Fruit fly (Drosophila melanogaster) whole organism, embryonic: ENCODE measurements around the gene ATPsynD.

Experiments used
- BEAF-32 ChIP-seq: fragments of 200-800 bp; sonication (Bioruptor generic); optimal IDR thresholded peaks from 3 replicates; lab custom pipeline; 2017; ENCODE audit warnings: missing biosample characterization, missing genetic modification characterization, mild to moderate bottlenecking, moderate library complexity, missing genetic modification reagents
- CG10543 ChIP-seq: fragments of 200-800 bp; sonication (Bioruptor generic); optimal IDR thresholded peaks from 3 replicates; lab custom pipeline; 2017; ENCODE audit warnings: missing biosample characterization, mild to moderate bottlenecking, missing genetic modification characterization, moderate library complexity
- CG11504 ChIP-seq: fragments of 200-800 bp; sonication (Bioruptor generic); optimal IDR thresholded peaks from 3 replicates; lab custom pipeline; 2019; ENCODE audit warnings: missing biosample characterization, mild to moderate bottlenecking, missing genetic modification characterization, moderate library complexity
- CG1233 ChIP-seq: fragments of 200-800 bp; sonication (Bioruptor generic); optimal IDR thresholded peaks from 4 replicates; lab custom pipeline; 2018; ENCODE audit warnings: missing biosample characterization, mild to moderate bottlenecking, missing genetic modification characterization
- CG12391 ChIP-seq: fragments of 200-800 bp; sonication (Bioruptor generic); optimal IDR thresholded peaks from 3 replicates; lab custom pipeline; 2018; ENCODE audit warnings: missing biosample characterization, mild to moderate bottlenecking, missing genetic modification characterization, moderate library complexity
- CG12744 ChIP-seq: fragments of 200-800 bp; sonication (Bioruptor generic); optimal IDR thresholded peaks from 2 replicates; lab custom pipeline; 2016; ENCODE audit warnings: missing biosample characterization, missing genetic modification characterization
- CG12942 ChIP-seq: fragments of 200-800 bp; sonication (Bioruptor generic); optimal IDR thresholded peaks from 3 replicates; lab custom pipeline; 2016; ENCODE audit warnings: missing biosample characterization, missing genetic modification characterization
- CG15514 ChIP-seq: fragments of 200-800 bp; sonication (Bioruptor generic); optimal IDR thresholded peaks from 3 replicates; lab custom pipeline; 2017; ENCODE audit warnings: missing biosample characterization, missing genetic modification characterization, mild to moderate bottlenecking, moderate library complexity, missing genetic modification reagents
- CG16863 ChIP-seq: fragments of 200-800 bp; sonication (Bioruptor generic); optimal IDR thresholded peaks from 3 replicates; lab custom pipeline; 2016; ENCODE audit warnings: missing biosample characterization, missing genetic modification characterization
- CG17385 ChIP-seq: fragments of 200-800 bp; sonication (Bioruptor generic); optimal IDR thresholded peaks from 3 replicates; lab custom pipeline; 2018; ENCODE audit warnings: missing biosample characterization, mild to moderate bottlenecking, missing genetic modification characterization
- CG17829 ChIP-seq: fragments of 200-800 bp; optimal IDR thresholded peaks from 2 replicates; lab custom pipeline; 2019; ENCODE audit warnings: missing biosample characterization, mild to moderate bottlenecking, missing genetic modification characterization, moderate library complexity
- CG18619 ChIP-seq: fragments of 200-800 bp; sonication (Bioruptor generic); optimal IDR thresholded peaks from 3 replicates; lab custom pipeline; 2017; ENCODE audit warnings: missing biosample characterization, mild to moderate bottlenecking, missing genetic modification characterization
- CG2129 ChIP-seq: fragments of 200-800 bp; sonication (Bioruptor generic); IDR thresholded peaks from 2 replicates; pipeline ENCODE4 v1.3.6; 2022; ENCODE audit warnings: missing biosample characterization, missing genetic modification characterization; ENCODE audit not compliant: partially characterized antibody
- CG2678 ChIP-seq: fragments of 200-800 bp; sonication (Bioruptor generic); optimal IDR thresholded peaks from 3 replicates; lab custom pipeline; 2019; ENCODE audit warnings: missing biosample characterization, mild to moderate bottlenecking, missing genetic modification characterization, moderate library complexity
- CG31388 ChIP-seq: fragments of 200-800 bp; sonication (Bioruptor generic); optimal IDR thresholded peaks from 2 replicates; lab custom pipeline; 2016; ENCODE audit warnings: missing biosample characterization, missing genetic modification characterization
- CG32767 ChIP-seq: fragments of 200-800 bp; sonication (Bioruptor generic); IDR thresholded peaks from 2 replicates; pipeline ENCODE4 v1.3.6; 2022; ENCODE audit warnings: missing biosample characterization, missing genetic modification characterization
- CG34422 ChIP-seq: fragments of 200-800 bp; sonication (Bioruptor generic); IDR thresholded peaks from 3 replicates; pipeline ENCODE4 v1.3.6; 2022; ENCODE audit warnings: missing biosample characterization, missing genetic modification characterization
- CG5180 ChIP-seq: fragments of 200-800 bp; sonication (Bioruptor generic); optimal IDR thresholded peaks from 3 replicates; lab custom pipeline; 2017; ENCODE audit warnings: missing biosample characterization, missing genetic modification characterization, mild to moderate bottlenecking, moderate library complexity, missing genetic modification reagents
- CG6791 ChIP-seq: fragments of 200-800 bp; sonication (Bioruptor generic); IDR thresholded peaks from 3 replicates; pipeline ENCODE4 v1.3.6; 2022; ENCODE audit warnings: missing biosample characterization, missing genetic modification characterization; ENCODE audit not compliant: partially characterized antibody
- CG7372 ChIP-seq: fragments of 200-800 bp; sonication (Bioruptor generic); IDR thresholded peaks from 2 replicates; pipeline ENCODE4 v1.3.6; 2022; ENCODE audit warnings: missing biosample characterization, missing genetic modification characterization
- E2f2 ChIP-seq: fragments of 200-800 bp; sonication (Bioruptor generic); IDR thresholded peaks from 2 replicates; pipeline ENCODE4 v1.3.6; 2022; ENCODE audit warnings: missing biosample characterization, missing genetic modification characterization
- Eip74EF ChIP-seq, 2 experiments: fragments of 200-800 bp in 1 of 2; fragments of >200 bp in 1 of 2; sonication (Bioruptor generic) in 1 of 2; optimal IDR thresholded peaks; 2 replicates each; lab custom pipeline; 2017 to 2019; ENCODE audit warnings: missing biosample characterization in 2 of 2, missing genetic modification characterization in 2 of 2, mild to moderate bottlenecking in 1 of 2, moderate library complexity in 1 of 2
- Ets65A ChIP-seq: fragments of 200-800 bp; sonication (Bioruptor generic); peaks from one replicate; lab custom pipeline; 2016; ENCODE audit warnings: missing biosample characterization, missing genetic modification characterization
- Fer3 ChIP-seq: fragments of 200-800 bp; sonication (Bioruptor generic); optimal IDR thresholded peaks from 2 replicates; lab custom pipeline; 2018; ENCODE audit warnings: missing biosample characterization, mild to moderate bottlenecking, missing genetic modification characterization, moderate library complexity
- H2.0 ChIP-seq: fragments of 200-800 bp; sonication (Bioruptor generic); IDR thresholded peaks from 2 replicates; pipeline ENCODE4 v1.3.6; 2022; ENCODE audit warnings: missing biosample characterization, missing genetic modification characterization
- HmgD ChIP-seq: fragments of 200-800 bp; sonication (Bioruptor generic); optimal IDR thresholded peaks from 3 replicates; lab custom pipeline; 2016; ENCODE audit warnings: missing biosample characterization, missing genetic modification characterization
- Hsf ChIP-seq: fragments of 200-800 bp; sonication (Bioruptor generic); optimal IDR thresholded peaks from 3 replicates; lab custom pipeline; 2016; ENCODE audit warnings: missing biosample characterization, missing genetic modification characterization
- Max ChIP-seq: fragments of 200-800 bp; sonication (Bioruptor generic); optimal IDR thresholded peaks from 2 replicates; lab custom pipeline; 2016; ENCODE audit warnings: missing biosample characterization, mild to moderate bottlenecking, missing genetic modification characterization
- Nf-YA ChIP-seq: fragments of 200-800 bp; sonication (Bioruptor generic); IDR thresholded peaks from 2 replicates; pipeline ENCODE4 v1.3.6; 2022; ENCODE audit warnings: missing biosample characterization, missing genetic modification characterization
- Xbp1 ChIP-seq: fragments of 200-800 bp; sonication (Bioruptor generic); optimal IDR thresholded peaks from 3 replicates; lab custom pipeline; 2016; ENCODE audit warnings: missing biosample characterization, mild to moderate bottlenecking, missing genetic modification characterization
- YL-1 ChIP-seq: fragments of 200-800 bp; sonication (Bioruptor generic); optimal IDR thresholded peaks from 3 replicates; lab custom pipeline; 2017; ENCODE audit warnings: missing biosample characterization, mild to moderate bottlenecking, missing genetic modification characterization
- abd-A ChIP-seq: fragments of 200-800 bp; sonication (Bioruptor generic); optimal IDR thresholded peaks from 3 replicates; lab custom pipeline; 2019; ENCODE audit warnings: missing biosample characterization, mild to moderate bottlenecking, missing genetic modification characterization, moderate library complexity
- ash1 ChIP-seq: fragments of 200-800 bp; sonication (Bioruptor generic); optimal IDR thresholded peaks from 2 replicates; lab custom pipeline; 2018; ENCODE audit warnings: missing biosample characterization, mild to moderate bottlenecking, missing genetic modification characterization
- bab2 ChIP-seq: fragments of 200-800 bp; sonication (Bioruptor generic); optimal IDR thresholded peaks from 2 replicates; lab custom pipeline; 2016; ENCODE audit warnings: missing biosample characterization, missing genetic modification characterization
- bowl ChIP-seq: fragments of 200-800 bp; sonication (Bioruptor generic); IDR thresholded peaks from 2 replicates; pipeline ENCODE4 v1.3.6; 2022; ENCODE audit warnings: missing biosample characterization, missing genetic modification characterization
- crc ChIP-seq: fragments of 200-800 bp; sonication (Bioruptor generic); optimal IDR thresholded peaks from 2 replicates; lab custom pipeline; 2016; ENCODE audit warnings: missing biosample characterization, missing genetic modification characterization
- croc ChIP-seq: fragments of 200-800 bp; sonication (Bioruptor generic); conservative IDR thresholded peaks from 3 replicates; pipeline ENCODE4 v1.3.6; 2022; ENCODE audit warnings: missing biosample characterization, missing genetic modification characterization
- gcm2 ChIP-seq: fragments of 200-800 bp; sonication (Bioruptor generic); optimal IDR thresholded peaks from 2 replicates; lab custom pipeline; 2016; ENCODE audit warnings: missing biosample characterization, missing genetic modification characterization
- inv ChIP-seq: fragments of 200-800 bp; sonication (Bioruptor generic); IDR thresholded peaks from 2 replicates; pipeline ENCODE4 v1.3.6; 2022; ENCODE audit warnings: missing biosample characterization, missing genetic modification characterization; ENCODE audit not compliant: partially characterized antibody
- ken ChIP-seq: fragments of 200-800 bp; sonication (Bioruptor generic); IDR thresholded peaks from 3 replicates; pipeline ENCODE4 v1.3.6; 2022; ENCODE audit warnings: missing biosample characterization, missing genetic modification characterization
- nau ChIP-seq: fragments of 200-800 bp; sonication (Bioruptor generic); optimal IDR thresholded peaks from 3 replicates; lab custom pipeline; 2017; ENCODE audit warnings: missing biosample characterization, mild to moderate bottlenecking, missing genetic modification characterization, missing genetic modification reagents
- org-1 ChIP-seq: fragments of 200-800 bp; sonication (Bioruptor generic); optimal IDR thresholded peaks from 2 replicates; lab custom pipeline; 2017; ENCODE audit warnings: missing biosample characterization, missing genetic modification characterization
- pan ChIP-seq, 4 experiments: fragments of >200 bp in 3 of 4; fragments of 200-800 bp in 1 of 4; sonication (Bioruptor generic) in 1 of 4; optimal IDR thresholded peaks in 3 of 4; IDR thresholded peaks in 1 of 4; 2 replicates each; pipeline versions ENCODE4 v1.3.6 to Lab custom; 2017 to 2022; ENCODE audit warnings: missing biosample characterization in 2 of 4, missing genetic modification characterization in 2 of 4, mixed read lengths in 1 of 4
- phol ChIP-seq: fragments of 200-800 bp; sonication (Bioruptor generic); optimal IDR thresholded peaks from 3 replicates; lab custom pipeline; 2018; ENCODE audit warnings: missing biosample characterization, mild to moderate bottlenecking, missing genetic modification characterization, moderate library complexity
- ranshi ChIP-seq: fragments of 200-800 bp; sonication (Bioruptor generic); IDR thresholded peaks from 2 replicates; pipeline ENCODE4 v1.3.6; 2022; ENCODE audit warnings: missing biosample characterization, missing genetic modification characterization
- salm ChIP-seq: fragments of 200-800 bp; sonication (Bioruptor generic); optimal IDR thresholded peaks from 2 replicates; lab custom pipeline; 2018; ENCODE audit warnings: missing biosample characterization, mild to moderate bottlenecking, missing genetic modification characterization
- sens-2 ChIP-seq: fragments of 200-800 bp; sonication (Bioruptor generic); IDR thresholded peaks from 2 replicates; pipeline ENCODE4 v1.3.6; 2022; ENCODE audit warnings: missing biosample characterization, missing genetic modification characterization
- tna ChIP-seq: fragments of 200-800 bp; sonication (Bioruptor generic); IDR thresholded peaks from 2 replicates; pipeline ENCODE4 v1.3.6; 2022; ENCODE audit warnings: missing biosample characterization, missing genetic modification characterization; ENCODE audit not compliant: partially characterized antibody
- wek ChIP-seq: fragments of 200-800 bp; sonication (Bioruptor generic); optimal IDR thresholded peaks from 3 replicates; lab custom pipeline; 2018; ENCODE audit warnings: missing biosample characterization, mild to moderate bottlenecking, missing genetic modification characterization, moderate library complexity

Gene ATPsynD

dm6 chr3R:19073002-19073401, 21.8 kb upstream of the ATPsynD start (continued):
- TF ChIP-seq CG6791 (no peak), sens-2 (GFP tag; lab: Robert Waterston, UW) (peak; percentile 41; the same call in 1 of the 2 replicates), CG2678 (tag; lab: Kevin White, UChicago) (peak; percentile 69), CG17829 (tag; lab: Kevin White, UChicago) (peak; percentile 75), ash1 (GFP tag; lab: Kevin White, UChicago) (no peak), ken (GFP tag; lab: Robert Waterston, UW) (peak; percentile 40; the same call in 1 of the 3 replicates), ranshi (GFP tag; lab: Robert Waterston, UW) (peak; percentile 47; the same call in 1 of the 2 replicates), inv (GFP tag; lab: Robert Waterston, UW) (no peak), CG15514 (GFP tag; lab: Kevin White, UChicago) (no peak), tna (GFP tag; lab: Robert Waterston, UW) (no peak), CG34422 (peak; percentile 60; the same call in 1 of the 3 replicates), Xbp1 (GFP tag; lab: Kevin White, UChicago) (peak; percentile 16), H2.0 (GFP tag; lab: Robert Waterston, UW) (peak; percentile 40; the same call in 1 of the 2 replicates), salm (tag; lab: Kevin White, UChicago) (no peak), E2f2 (GFP tag; lab: Robert Waterston, UW) (peak; percentile 23; the same call in 1 of the 2 replicates), Eip74EF (GFP tag; optimal IDR thresholded peaks at IDR 0.05; lab: Kevin White, UChicago) (peak in 1 of 2 experiments; percentile 70), Hsf (peak; percentile 36), phol (peak; percentile 80), nau (GFP tag; lab: Kevin White, UChicago) (peak; percentile 61), CG5180 (GFP tag; lab: Kevin White, UChicago) (peak; percentile 6), CG12942 (GFP tag; lab: Kevin White, UChicago) (no peak), CG12391 (tag; lab: Kevin White, UChicago) (peak; percentile 56), CG7372 (GFP tag; lab: Robert Waterston, UW) (0 out of 2 replicates have a peak, but pooled peaks have one; percentile 12), CG32767 (GFP tag; lab: Robert Waterston, UW) (peak; percentile 36; the same call in 1 of the 2 replicates), bab2 (GFP tag; lab: Kevin White, UChicago) (peak; percentile 33), pan (optimal IDR thresholded peaks at IDR 0.05; lab: Kevin White, UChicago) (no peak), pan (GFP tag; optimal IDR thresholded peaks at IDR 0.05 in 1 of 2, IDR thresholded peaks at IDR 0.05 in 1 of 2) (peak in 1 of 2 experiments; percentile 72), Max (GFP tag; lab: Kevin White, UChicago) (peak; percentile 38), CG11504 (tag; lab: Kevin White, UChicago) (peak; percentile 76), gcm2 (no peak), Ets65A (GFP tag; lab: Kevin White, UChicago) (peak; percentile 33), CG18619 (GFP tag; lab: Kevin White, UChicago) (peak; percentile 17), CG1233 (GFP tag; lab: Kevin White, UChicago) (peak; percentile 16), CG17385 (GFP tag; lab: Kevin White, UChicago) (peak; percentile 39), bowl (GFP tag; lab: Robert Waterston, UW) (no peak)

dm6 chr3R:19074207-19074606, 20.6 kb upstream of the ATPsynD start:
- TF ChIP-seq CG16863 (GFP tag; lab: Kevin White, UChicago) (no peak), HmgD (GFP tag; lab: Kevin White, UChicago) (no peak), CG10543 (no peak), abd-A (no peak), CG12744 (GFP tag; lab: Kevin White, UChicago) (no peak), Fer3 (tag; lab: Kevin White, UChicago) (no peak), sens-2 (GFP tag; lab: Robert Waterston, UW) (no peak), CG12942 (GFP tag; lab: Kevin White, UChicago) (no peak), CG2129 (GFP tag; lab: Robert Waterston, UW) (no peak), wek (GFP tag; lab: Kevin White, UChicago) (no peak), croc (GFP tag; lab: Robert Waterston, UW) (no peak), crc (GFP tag; lab: Kevin White, UChicago) (no peak), BEAF-32 (GFP tag; lab: Kevin White, UChicago) (no peak), YL-1 (GFP tag; lab: Kevin White, UChicago) (no peak), bowl (GFP tag; lab: Robert Waterston, UW) (no peak), CG31388 (GFP tag; lab: Kevin White, UChicago) (no peak), CG34422 (no peak; the same call in 2 of the 3 replicates), org-1 (GFP tag; lab: Kevin White, UChicago) (no peak), Nf-YA (GFP tag; lab: Robert Waterston, UW) (no peak)
